Worm (Caenorhabditis elegans): ENCODE data around the gene col-123.

DNA sequence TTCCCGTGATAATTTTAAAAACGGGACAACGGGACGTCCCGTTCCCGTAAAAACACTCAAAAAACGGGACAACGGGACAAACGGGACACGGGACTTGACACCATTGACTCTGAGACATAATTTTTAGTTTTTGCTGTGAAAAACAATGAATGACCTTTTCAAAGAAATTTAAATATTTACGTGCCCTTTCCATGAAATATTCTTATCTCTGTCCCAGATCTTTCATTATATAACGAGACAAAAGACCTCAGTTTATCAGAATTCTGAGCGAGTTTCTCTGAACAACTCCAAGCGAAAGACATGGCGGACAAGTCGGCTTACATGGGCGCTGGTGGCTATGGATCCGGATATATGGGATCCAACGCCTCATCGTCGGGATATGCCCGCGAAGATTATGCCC is 22.0 kb downstream of the col-123 start, which contains the start of gene nspd-2:
- TF ChIP-seq nhr-2 (tag; optimal IDR thresholded peaks at IDR 0.05) (no peak), unc-62 (GFP tag; optimal IDR thresholded peaks at IDR 0.05) (no peak), unc-39 (tag; optimal IDR thresholded peaks at IDR 0.05) (no peak), bed-3 (GFP tag; optimal IDR thresholded peaks at IDR 0.05) (no peak), ces-1 (GFP tag; optimal IDR thresholded peaks at IDR 0.05) (no peak), nhr-12 (tag; optimal IDR thresholded peaks at IDR 0.05) (no peak), snpc-4 (tag; optimal IDR thresholded peaks at IDR 0.05) (no peak), lsy-2 (tag; optimal IDR thresholded peaks at IDR 0.05) (no peak), pha-4 (tag; optimal IDR thresholded peaks at IDR 0.05) (no peak), blmp-1 (tag; optimal IDR thresholded peaks at IDR 0.05) (no peak)
